Fruit fly (Drosophila melanogaster) whole organism, embryonic: ENCODE results near the gene CG17359.

Experiments used
- CG10959 ChIP-seq: fragments of 200-800 bp; sonication (Bioruptor generic); IDR thresholded peaks from 2 replicates; pipeline ENCODE4 v1.3.6; 2022; ENCODE audit warnings: missing biosample characterization, missing genetic modification characterization
- CG2120 ChIP-seq: fragments of 200-800 bp; sonication (Bioruptor generic); optimal IDR thresholded peaks from 3 replicates; lab custom pipeline; 2016; ENCODE audit warnings: missing biosample characterization, missing genetic modification characterization
- CG2889 ChIP-seq: fragments of 200-800 bp; sonication (Bioruptor generic); IDR thresholded peaks from 3 replicates; pipeline ENCODE4 v1.3.6; 2022; ENCODE audit warnings: missing biosample characterization, missing genetic modification characterization
- CG3407 ChIP-seq: fragments of 200-800 bp; sonication (Bioruptor generic); optimal IDR thresholded peaks from 2 replicates; lab custom pipeline; 2018; ENCODE audit warnings: missing biosample characterization, mild to moderate bottlenecking, missing genetic modification characterization
- CG7839 ChIP-seq: fragments of 200-800 bp; sonication (Bioruptor generic); optimal IDR thresholded peaks from 3 replicates; lab custom pipeline; 2018; ENCODE audit warnings: missing biosample characterization, mild to moderate bottlenecking, missing genetic modification characterization, moderate library complexity
- CTCF ChIP-seq: fragments of 200-800 bp; sonication (Bioruptor generic); optimal IDR thresholded peaks from 2 replicates; lab custom pipeline; 2017; ENCODE audit warnings: missing biosample characterization, mild to moderate bottlenecking, missing genetic modification characterization, moderate library complexity
- H2.0 ChIP-seq: fragments of 200-800 bp; sonication (Bioruptor generic); IDR thresholded peaks from 2 replicates; pipeline ENCODE4 v1.3.6; 2022; ENCODE audit warnings: missing biosample characterization, missing genetic modification characterization
- Sox102F ChIP-seq: fragments of 200-800 bp; sonication (Bioruptor generic); optimal IDR thresholded peaks from 2 replicates; lab custom pipeline; 2018; ENCODE audit warnings: missing biosample characterization, mild to moderate bottlenecking, missing genetic modification characterization, moderate library complexity
- cg ChIP-seq: fragments of 200-800 bp; sonication (Bioruptor generic); optimal IDR thresholded peaks from 3 replicates; lab custom pipeline; 2019; ENCODE audit warnings: missing biosample characterization, mild to moderate bottlenecking, missing genetic modification characterization, moderate library complexity
- ewg ChIP-seq: fragments of 200-800 bp; sonication (Bioruptor generic); optimal IDR thresholded peaks from 3 replicates; lab custom pipeline; 2017; ENCODE audit warnings: mild to moderate bottlenecking, missing biosample characterization, missing genetic modification reagents, missing genetic modification characterization
- insv ChIP-seq, 2 experiments: fragments of 200-800 bp; sonication (Bioruptor generic); optimal IDR thresholded peaks; 3 replicates each; lab custom pipeline; 2016 to 2018; ENCODE audit warnings: missing biosample characterization in 2 of 2, missing genetic modification characterization in 2 of 2
- ttk ChIP-seq: fragments of 200-800 bp; sonication (Bioruptor generic); IDR thresholded peaks from 2 replicates; pipeline ENCODE4 v2.1.2; 2022; ENCODE audit warnings: missing biosample characterization, missing genetic modification characterization
- yki ChIP-seq: fragments of >200 bp; optimal IDR thresholded peaks from 3 replicates; lab custom pipeline; 2018

DNA sequence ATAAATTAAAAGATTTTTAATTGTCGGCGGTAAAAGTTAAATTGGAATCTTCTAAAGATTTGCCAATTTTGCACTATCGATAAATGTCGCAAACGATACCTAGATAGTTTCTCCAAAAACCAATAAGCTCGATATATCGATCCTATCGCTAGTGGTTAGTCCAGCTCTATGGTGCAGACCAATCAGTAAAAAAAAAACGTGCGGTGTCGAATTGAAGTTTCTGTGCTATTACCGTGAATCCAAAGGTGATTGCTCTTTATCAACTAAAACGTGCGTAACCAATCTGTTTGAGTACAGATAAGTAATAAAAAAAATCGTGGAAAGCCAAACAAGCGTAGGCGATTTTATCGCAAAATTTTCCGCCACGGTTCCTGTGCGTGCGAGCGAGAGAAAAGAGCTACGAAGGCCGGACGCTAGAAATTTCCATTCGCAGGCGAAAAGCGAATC is 37.8 kb upstream of the CG17359 start, which contains the start of gene Hsp110:
- TF ChIP-seq ttk: no peak
- no peak for TF ChIP-seq ewg
- no peak for TF ChIP-seq cg
- TF ChIP-seq CG2120 (GFP tag; lab: Kevin White, UChicago): peak; percentile 51
- peak; percentile 37 for TF ChIP-seq CG7839
- TF ChIP-seq CG2889 (GFP tag; lab: Robert Waterston, UW): no peak
- TF ChIP-seq Sox102F: no peak
- no peak for TF ChIP-seq H2.0
- TF ChIP-seq yki (lab: Kevin White, UChicago): no peak
- no peak for TF ChIP-seq CG10959 (GFP tag; lab: Robert Waterston, UW)
- TF ChIP-seq insv (GFP tag; optimal IDR thresholded peaks at IDR 0.05; lab: Kevin White, UChicago): peak in 1 of 2 experiments; percentile 84
- TF ChIP-seq CTCF (GFP tag; lab: Kevin White, UChicago): peak; percentile 9
- TF ChIP-seq CG3407 (GFP tag; lab: Kevin White, UChicago): no peak
